Worm (Caenorhabditis elegans): Measurements from ENCODE around the gene F55C12.19.

Gene F55C12.19

DNA sequence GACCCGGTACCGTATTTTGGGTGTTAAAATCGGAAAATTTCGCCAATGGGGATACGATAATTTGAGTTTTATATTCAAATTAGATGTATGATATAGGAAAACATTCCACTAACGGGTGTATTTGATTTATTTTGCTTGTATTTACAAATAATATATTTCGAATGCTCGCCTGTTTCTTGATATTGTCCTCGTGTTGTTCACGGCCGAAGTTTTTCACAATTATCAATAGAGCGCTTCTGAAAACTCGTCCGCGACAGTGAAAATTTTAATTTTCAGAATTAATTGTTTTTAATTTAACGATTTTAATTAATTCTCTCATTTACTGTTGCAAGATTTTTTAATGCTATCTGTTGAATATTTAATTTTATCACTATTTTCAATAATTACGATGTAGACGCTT is 46.3 kb upstream of the F55C12.19 start (continued):
- TF ChIP-seq ztf-6 (GFP tag; IDR thresholded peaks at IDR 0.05) (0 out of 2 replicates have a peak, but pooled peaks have one; percentile 47), him-1 (tag; optimal IDR thresholded peaks at IDR 0.05) (peak; percentile 40), F10E7.11 (tag; optimal IDR thresholded peaks at IDR 0.05) (no peak), madf-6 (GFP tag; IDR thresholded peaks at IDR 0.05) (peak; percentile 53), lsy-27 (tag; optimal IDR thresholded peaks at IDR 0.05; ENCODE audit: borderline replicate concordance, insufficient read depth) (no peak), bed-2 (GFP tag; IDR thresholded peaks at IDR 0.05) (0 out of 2 replicates have a peak, but pooled peaks have one; percentile 24), ZK185.1 (tag; optimal IDR thresholded peaks at IDR 0.05; ENCODE audit: poor library complexity, severe bottlenecking) (peak; percentile 34), ztf-28 (GFP tag; IDR thresholded peaks at IDR 0.05) (0 out of 2 replicates have a peak, but pooled peaks have one; percentile 61), F33H1.4 (GFP tag; IDR thresholded peaks at IDR 0.05) (peak; percentile 39; the same call in 1 of the 2 replicates), B0336.3 (GFP tag; IDR thresholded peaks at IDR 0.05) (no peak), Y95B8A.8 (GFP tag; IDR thresholded peaks at IDR 0.05) (0 out of 2 replicates have a peak, but pooled peaks have one; percentile 21), dox-1 (GFP tag; IDR thresholded peaks at IDR 0.05) (peak; percentile 70), ceh-91 (GFP tag; IDR thresholded peaks at IDR 0.05) (0 out of 2 replicates have a peak, but pooled peaks have one; percentile 55), rcor-1 (GFP tag; IDR thresholded peaks at IDR 0.05) (peak; percentile 68), unc-130 (GFP tag; optimal IDR thresholded peaks at IDR 0.05) (peak; percentile 9)

DNA sequence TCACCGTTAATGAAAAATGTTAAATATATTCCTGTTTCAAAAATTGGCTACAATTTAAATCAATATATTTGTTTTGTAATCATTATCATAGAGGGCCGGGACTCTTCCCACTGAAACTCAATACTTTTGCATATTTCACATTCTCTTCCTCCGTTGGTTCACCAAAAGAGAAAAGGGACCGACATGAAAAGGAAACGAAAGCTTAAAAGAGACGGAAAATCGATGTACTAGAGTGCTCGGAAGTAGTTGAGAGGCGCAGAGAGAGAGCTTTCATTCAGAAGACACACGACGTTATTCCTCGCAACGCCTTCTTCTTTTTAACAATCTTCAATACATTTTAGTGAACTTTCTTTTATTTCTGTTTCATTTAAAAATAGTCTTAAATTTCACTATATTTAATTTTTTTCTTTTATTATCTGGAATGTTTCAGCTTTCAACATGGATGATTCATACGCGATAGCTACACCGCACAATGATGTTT is 45.6 kb upstream of the F55C12.19 start, which contains the start of gene ehs-1:
TSS of gene ehs-1 (plus strand) at position 431 of the 481 bp plus-strand sequence.
- TF ChIP-seq hlh-26 (GFP tag; conservative IDR thresholded peaks at IDR 0.05) (no peak), chd-7 (tag; optimal IDR thresholded peaks at IDR 0.05) (no peak), hmg-1.2 (GFP tag; IDR thresholded peaks at IDR 0.05) (0 out of 2 replicates have a peak, but pooled peaks have one; percentile 4), B0336.3 (GFP tag; IDR thresholded peaks at IDR 0.05) (no peak), gei-17 (GFP tag; optimal IDR thresholded peaks at IDR 0.05) (no peak), ztf-6 (GFP tag; IDR thresholded peaks at IDR 0.05) (no peak), xnd-1 (tag; optimal IDR thresholded peaks at IDR 0.05) (no peak), nfyb-1 (GFP tag; IDR thresholded peaks at IDR 0.05) (0 out of 2 replicates have a peak, but pooled peaks have one; percentile 8), somi-1 (GFP tag; optimal IDR thresholded peaks at IDR 0.05) (no peak), K12H6.12 (tag; optimal IDR thresholded peaks at IDR 0.05) (no peak), F57C9.4 (tag; optimal IDR thresholded peaks at IDR 0.05) (no peak), snpc-3.4 (tag; optimal IDR thresholded peaks at IDR 0.05) (no peak), ceh-58 (GFP tag; IDR thresholded peaks at IDR 0.05) (no peak), lin-54 (GFP tag; optimal IDR thresholded peaks at IDR 0.05) (no peak), aptf-2 (GFP tag; conservative IDR thresholded peaks at IDR 0.05) (no peak)

DNA sequence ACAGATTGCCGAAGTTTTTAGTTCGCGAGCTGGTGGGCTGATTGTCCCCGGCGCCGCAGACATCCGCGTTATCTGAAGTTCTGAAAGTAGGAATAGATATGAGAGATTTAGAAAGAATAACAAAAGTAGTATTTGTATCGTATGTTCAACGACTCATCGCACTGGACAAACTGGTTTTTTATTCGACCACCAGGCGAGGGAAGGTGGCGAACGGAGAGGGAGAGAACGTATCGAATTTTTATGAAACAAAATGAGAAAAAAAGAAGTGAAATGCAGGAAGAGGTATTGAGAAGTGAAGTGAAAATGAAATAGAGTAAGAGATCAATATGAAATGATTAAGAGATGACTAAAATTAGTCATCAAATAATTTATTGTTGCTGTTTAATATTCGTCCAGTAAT is 38.6 kb upstream of the F55C12.19 start, which contains the start of gene tbc-2:
TSS of gene tbc-2 (minus strand) at position 80 of the 400 bp plus-strand sequence.
- TF ChIP-seq ccch-3 (GFP tag; optimal IDR thresholded peaks at IDR 0.05) (no peak), F49E8.2 (tag; optimal IDR thresholded peaks at IDR 0.05; ENCODE audit: insufficient read depth) (no peak), nhr-179 (tag; optimal IDR thresholded peaks at IDR 0.05) (no peak), lin-54 (GFP tag; optimal IDR thresholded peaks at IDR 0.05) (no peak), ama-1 (optimal IDR thresholded peaks at IDR 0.05) (no peak), ama-1 (GFP tag; optimal IDR thresholded peaks at IDR 0.05) (no peak), lin-35 (GFP tag; optimal IDR thresholded peaks at IDR 0.05) (no peak), let-607 (tag; optimal IDR thresholded peaks at IDR 0.05) (no peak), K12H6.12 (tag; optimal IDR thresholded peaks at IDR 0.05) (no peak), zfh-2 (GFP tag; conservative IDR thresholded peaks at IDR 0.05) (no peak), tbp1 (GFP tag; optimal IDR thresholded peaks at IDR 0.05) (no peak), T26A5.8 (tag; optimal IDR thresholded peaks at IDR 0.05) (no peak), attf-6 (GFP tag; IDR thresholded peaks at IDR 0.05) (no peak), hmg-1.2 (GFP tag; IDR thresholded peaks at IDR 0.05) (no peak), ceh-40 (GFP tag; IDR thresholded peaks at IDR 0.05) (no peak), lsy-27 (tag; optimal IDR thresholded peaks at IDR 0.05; ENCODE audit: borderline replicate concordance, insufficient read depth) (no peak), Y53F4B.3 (GFP tag; IDR thresholded peaks at IDR 0.05) (no peak), hmg-20 (GFP tag; IDR thresholded peaks at IDR 0.05) (no peak), Y67H2A.10 (GFP tag; conservative IDR thresholded peaks at IDR 0.05) (no peak), rpc-1 (optimal IDR thresholded peaks at IDR 0.05) (no peak), rpc-1 (tag; optimal IDR thresholded peaks at IDR 0.05) (no peak), nfya-1 (tag; optimal IDR thresholded peaks at IDR 0.05; ENCODE audit: borderline replicate concordance, insufficient read depth) (no peak)

All from whole organism, young adult.